Fruit fly (Drosophila melanogaster) whole organism, wandering third instar larva: ENCODE measurements around the gene CG2930.

Experiments used
- Abd-B ChIP-seq: fragments of >200 bp; optimal IDR thresholded peaks from 2 replicates; lab custom pipeline; 2017; ENCODE audit warnings: missing biosample characterization, missing genetic modification characterization
- CG32264 ChIP-seq: fragments of 200-800 bp; sonication (Bioruptor generic); optimal IDR thresholded peaks from 2 replicates; lab custom pipeline; 2016; ENCODE audit warnings: missing biosample characterization, missing genetic modification characterization
- CG9705 ChIP-seq: fragments of 200-800 bp; sonication (Bioruptor generic); optimal IDR thresholded peaks from 2 replicates; lab custom pipeline; 2018; ENCODE audit warnings: missing biosample characterization, mild to moderate bottlenecking, missing genetic modification characterization
- CrebA ChIP-seq: fragments of 200-800 bp; sonication (Bioruptor generic); optimal IDR thresholded peaks from 2 replicates; lab custom pipeline; 2016; ENCODE audit warnings: missing biosample characterization, mild to moderate bottlenecking, missing genetic modification characterization, borderline replicate concordance
- Dfd ChIP-seq: fragments of >200 bp; optimal IDR thresholded peaks from 2 replicates; lab custom pipeline; 2017; ENCODE audit warnings: missing biosample characterization, missing genetic modification characterization
- GATAd ChIP-seq: sonication (Bioruptor generic); optimal IDR thresholded peaks from 2 replicates; lab custom pipeline; 2016; ENCODE audit warnings: missing biosample characterization, missing genetic modification characterization
- HLH106 ChIP-seq: fragments of 200-800 bp; optimal IDR thresholded peaks from 3 replicates; lab custom pipeline; 2019; ENCODE audit warnings: missing biosample characterization, mild to moderate bottlenecking, missing genetic modification characterization, moderate library complexity
- Hnf4 ChIP-seq: fragments of 200-800 bp; sonication (Bioruptor generic); optimal IDR thresholded peaks from 2 replicates; lab custom pipeline; 2016; ENCODE audit warnings: missing biosample characterization, mild to moderate bottlenecking, missing genetic modification characterization
- Hr78 ChIP-seq: fragments of >200 bp; optimal IDR thresholded peaks from 2 replicates; lab custom pipeline; 2017; ENCODE audit warnings: missing biosample characterization, missing genetic modification characterization
- Hr83 ChIP-seq: fragments of 200-300 bp; sonication (Bioruptor generic); optimal IDR thresholded peaks from 2 replicates; lab custom pipeline; 2016; ENCODE audit warnings: missing biosample characterization, mild to moderate bottlenecking, missing genetic modification characterization, moderate library complexity; ENCODE audit not compliant: poor library complexity, severe bottlenecking
- Mio ChIP-seq: sonication (Bioruptor generic); optimal IDR thresholded peaks from 2 replicates; lab custom pipeline; 2016; ENCODE audit warnings: missing biosample characterization, missing genetic modification characterization
- OdsH ChIP-seq: fragments of 200-800 bp; sonication (Bioruptor generic); optimal IDR thresholded peaks from 2 replicates; lab custom pipeline; 2016; ENCODE audit warnings: missing biosample characterization, mild to moderate bottlenecking, missing genetic modification characterization
- Rel ChIP-seq, 2 experiments: fragments of 200-800 bp; sonication (Bioruptor generic) in 1 of 2; optimal IDR thresholded peaks; 2 replicates in 1 of 2; 3 replicates in 1 of 2; lab custom pipeline; 2016 to 2019; ENCODE audit warnings: mild to moderate bottlenecking in 2 of 2, missing biosample characterization in 2 of 2, missing genetic modification characterization in 2 of 2, moderate library complexity in 1 of 2
- Sp1 ChIP-seq: fragments of 200-800 bp; sonication (Bioruptor generic); optimal IDR thresholded peaks from 3 replicates; lab custom pipeline; 2019; ENCODE audit warnings: missing biosample characterization, mild to moderate bottlenecking, missing genetic modification characterization, moderate library complexity
- Vsx2 ChIP-seq: fragments of 200-300, 225-300 bp; sonication (Bioruptor generic); optimal IDR thresholded peaks from 2 replicates; lab custom pipeline; 2018; ENCODE audit warnings: missing biosample characterization, missing genetic modification characterization; ENCODE audit not compliant: partially characterized antibody
- br ChIP-seq: fragments of 200-800 bp; sonication (Bioruptor generic); optimal IDR thresholded peaks from 2 replicates; lab custom pipeline; 2016; ENCODE audit warnings: missing biosample characterization, missing genetic modification characterization
- brk ChIP-seq: fragments of 200-800 bp; sonication (Bioruptor generic); optimal IDR thresholded peaks from 2 replicates; lab custom pipeline; 2016; ENCODE audit warnings: missing biosample characterization, mild to moderate bottlenecking, missing genetic modification characterization
- dl ChIP-seq, 2 experiments: fragments of 175-275, 200-275 bp in 1 of 2; fragments of 200-275 bp in 1 of 2; sonication (Bioruptor generic); optimal IDR thresholded peaks; lab custom pipeline; 2018; ENCODE audit warnings: mild to moderate bottlenecking in 2 of 2, missing biosample characterization in 2 of 2, missing genetic modification characterization in 2 of 2, moderate library complexity in 2 of 2; ENCODE audit not compliant: partially characterized antibody in 2 of 2, insufficient read depth in 1 of 2
- dmrt93B ChIP-seq: fragments of 200-800 bp; sonication (Bioruptor generic); optimal IDR thresholded peaks from 2 replicates; lab custom pipeline; 2018; ENCODE audit warnings: missing biosample characterization, mild to moderate bottlenecking, missing genetic modification characterization
- ey ChIP-seq: fragments of 200-800 bp; sonication (Bioruptor generic); optimal IDR thresholded peaks from 2 replicates; lab custom pipeline; 2016; ENCODE audit warnings: missing biosample characterization, missing genetic modification characterization
- foxo ChIP-seq, 2 experiments: fragments of 200-800 bp; sonication (Bioruptor generic); optimal IDR thresholded peaks; 2 replicates in 1 of 2; 3 replicates in 1 of 2; lab custom pipeline; 2016 to 2017; ENCODE audit warnings: missing biosample characterization in 2 of 2, missing genetic modification characterization in 2 of 2
- fru ChIP-seq: fragments of 200-800 bp; sonication (Bioruptor generic); optimal IDR thresholded peaks from 3 replicates; lab custom pipeline; 2016; ENCODE audit warnings: missing biosample characterization, mild to moderate bottlenecking, missing genetic modification characterization
- h ChIP-seq: fragments of 200-800 bp; sonication (Bioruptor generic); optimal IDR thresholded peaks from 3 replicates; lab custom pipeline; 2016; ENCODE audit warnings: missing biosample characterization, mild to moderate bottlenecking, missing genetic modification characterization
- jim ChIP-seq: fragments of 175-275, 200-325 bp; sonication (Bioruptor generic); optimal IDR thresholded peaks from 2 replicates; lab custom pipeline; 2016; ENCODE audit warnings: missing biosample characterization, mild to moderate bottlenecking, missing genetic modification characterization
- lola ChIP-seq: fragments of >200 bp; optimal IDR thresholded peaks from 2 replicates; lab custom pipeline; 2017; ENCODE audit warnings: missing biosample characterization, missing genetic modification characterization
- pan ChIP-seq: fragments of >200 bp; optimal IDR thresholded peaks from 2 replicates; lab custom pipeline; 2017
- rgr ChIP-seq: fragments of 200-800 bp; sonication (Bioruptor generic); optimal IDR thresholded peaks from 3 replicates; lab custom pipeline; 2016; ENCODE audit warnings: missing biosample characterization, mild to moderate bottlenecking, missing genetic modification characterization
- sage ChIP-seq: fragments of 200-800 bp; sonication (Bioruptor generic); optimal IDR thresholded peaks from 2 replicates; lab custom pipeline; 2016; ENCODE audit warnings: missing biosample characterization, mild to moderate bottlenecking, missing genetic modification characterization
- tai ChIP-seq: sonication (Bioruptor generic); optimal IDR thresholded peaks from 2 replicates; lab custom pipeline; 2016; ENCODE audit warnings: missing biosample characterization, missing genetic modification characterization
- usp ChIP-seq: fragments of >200 bp; optimal IDR thresholded peaks from 2 replicates; lab custom pipeline; 2017; ENCODE audit warnings: missing biosample characterization, missing genetic modification characterization

The CG2930 gene

dm6 chrX:3866844-3867457 is 1.8 kb upstream of the CG2930 start:
- TF ChIP-seq fru (GFP tag; lab: Kevin White, UChicago) (peak; percentile 17), Hnf4 (GFP tag; lab: Kevin White, UChicago) (no peak), h (GFP tag; lab: Kevin White, UChicago) (peak; percentile 4)

dm6 chrX:3867782-3868181 is 991 bp upstream of the CG2930 start:
- TF ChIP-seq tai (GFP tag; lab: Kevin White, UChicago): no peak
- TF ChIP-seq usp (GFP tag; lab: Kevin White, UChicago): no peak
- TF ChIP-seq Hr83: no peak
- no peak for TF ChIP-seq Rel (GFP tag; optimal IDR thresholded peaks at IDR 0.05; lab: Kevin White, UChicago)
- TF ChIP-seq Rel (tag; optimal IDR thresholded peaks at IDR 0.05; lab: Kevin White, UChicago): no peak
- TF ChIP-seq, all 38 proteins: peak for 0

- TF ChIP-seq Mio (GFP tag; lab: Kevin White, UChicago) (no peak), Hr78 (GFP tag; lab: Kevin White, UChicago) (no peak), OdsH (GFP tag; lab: Kevin White, UChicago) (no peak), CrebA (GFP tag; lab: Kevin White, UChicago) (peak; percentile 44), usp (GFP tag; lab: Kevin White, UChicago) (no peak), Rel (GFP tag; optimal IDR thresholded peaks at IDR 0.05; lab: Kevin White, UChicago) (no peak), Rel (tag; optimal IDR thresholded peaks at IDR 0.05; lab: Kevin White, UChicago) (peak; percentile 46), jim (GFP tag; lab: Kevin White, UChicago) (no peak), lola (GFP tag; lab: Kevin White, UChicago) (no peak), br (GFP tag; lab: Kevin White, UChicago) (no peak)
Observed at dm6 chrX:3869092-3869491, 319 bp downstream of the CG2930 start.

dm6 chrX:3870577-3870976 is 1.8 kb downstream of the CG2930 start:
- TF ChIP-seq Sp1 (GFP tag; lab: Kevin White, UChicago) (no peak), pan (lab: Kevin White, UChicago) (no peak), lola (GFP tag; lab: Kevin White, UChicago) (no peak), brk (GFP tag; lab: Kevin White, UChicago) (no peak), fru (GFP tag; lab: Kevin White, UChicago) (no peak), Hr78 (GFP tag; lab: Kevin White, UChicago) (no peak), Dfd (no peak), CrebA (GFP tag; lab: Kevin White, UChicago) (no peak), Hnf4 (GFP tag; lab: Kevin White, UChicago) (no peak), CG32264 (no peak), ey (GFP tag; lab: Kevin White, UChicago) (no peak), GATAd (no peak), sage (GFP tag; lab: Kevin White, UChicago) (no peak), OdsH (GFP tag; lab: Kevin White, UChicago) (no peak), HLH106 (tag; lab: Kevin White, UChicago) (no peak), rgr (GFP tag; lab: Kevin White, UChicago) (no peak)

dm6 chrX:3871889-3872409 is 3.2 kb downstream of the CG2930 start, which contains the start of gene yin:
Gene yin, minus strand, starts transcription at chrX:3871939.
- TF ChIP-seq Rel (GFP tag; optimal IDR thresholded peaks at IDR 0.05; lab: Kevin White, UChicago): no peak
- TF ChIP-seq Rel (tag; optimal IDR thresholded peaks at IDR 0.05; lab: Kevin White, UChicago): no peak
- TF ChIP-seq h (GFP tag; lab: Kevin White, UChicago): no peak
- no peak for TF ChIP-seq Dfd
- no peak for TF ChIP-seq Abd-B (GFP tag; lab: Kevin White, UChicago)

- TF ChIP-seq Vsx2 (GFP tag; lab: Kevin White, UChicago): no peak
- no peak for TF ChIP-seq OdsH (GFP tag; lab: Kevin White, UChicago)
- TF ChIP-seq brk (GFP tag; lab: Kevin White, UChicago): no peak
- TF ChIP-seq Rel (GFP tag; optimal IDR thresholded peaks at IDR 0.05; lab: Kevin White, UChicago): no peak
- TF ChIP-seq Rel (tag; optimal IDR thresholded peaks at IDR 0.05; lab: Kevin White, UChicago): no peak
- TF ChIP-seq dmrt93B (GFP tag; lab: Kevin White, UChicago): no peak
- TF ChIP-seq dl (GFP tag; optimal IDR thresholded peaks at IDR 0.05; lab: Kevin White, UChicago; ENCODE audit: insufficient read depth in 1 of 2, partially characterized antibody in 2 of 2): no peak
- no peak for TF ChIP-seq CG9705 (GFP tag; lab: Kevin White, UChicago)
- no peak for TF ChIP-seq fru (GFP tag; lab: Kevin White, UChicago)
- no peak for TF ChIP-seq foxo (GFP tag; optimal IDR thresholded peaks at IDR 0.05; lab: Kevin White, UChicago)
- no peak for TF ChIP-seq HLH106 (tag; lab: Kevin White, UChicago)
- no peak for TF ChIP-seq sage (GFP tag; lab: Kevin White, UChicago)
- TF ChIP-seq lola (GFP tag; lab: Kevin White, UChicago): no peak
- TF ChIP-seq usp (GFP tag; lab: Kevin White, UChicago): no peak
- no peak for TF ChIP-seq jim (GFP tag; lab: Kevin White, UChicago)
Observed at dm6 chrX:3874452-3874851, 5.7 kb downstream of the CG2930 start.
